Worm (Caenorhabditis elegans): ENCODE results near the gene scl-21.

- no peak for TF ChIP-seq flt-1 (GFP tag; IDR thresholded peaks at IDR 0.05)
- peak; percentile 81 for TF ChIP-seq ama-1 (optimal IDR thresholded peaks at IDR 0.05)
- no peak for TF ChIP-seq aly-1 (tag; optimal IDR thresholded peaks at IDR 0.05)
- no peak for TF ChIP-seq scrt-1 (GFP tag; IDR thresholded peaks at IDR 0.05)
- no peak for TF ChIP-seq tra-4 (tag; optimal IDR thresholded peaks at IDR 0.05)
- TF ChIP-seq tbx-11 (GFP tag; IDR thresholded peaks at IDR 0.05): no peak
- TF ChIP-seq sea-1 (GFP tag; conservative IDR thresholded peaks at IDR 0.05): no peak
- no peak for TF ChIP-seq hmg-4 (GFP tag; optimal IDR thresholded peaks at IDR 0.05)
- no peak for TF ChIP-seq ets-7 (tag; optimal IDR thresholded peaks at IDR 0.05)
- no peak for TF ChIP-seq hmbx-1 (tag; optimal IDR thresholded peaks at IDR 0.05)
- no peak for TF ChIP-seq ceh-13 (GFP tag; optimal IDR thresholded peaks at IDR 0.05)
- no peak for TF ChIP-seq B0310.2 (tag; optimal IDR thresholded peaks at IDR 0.05)
- no peak for TF ChIP-seq hnd-1 (tag; optimal IDR thresholded peaks at IDR 0.05)
Measured at ce11 chrV:19520597-19521322, 25.3 kb upstream of the scl-21 start.
